Worm (Caenorhabditis elegans): Measurements from ENCODE around the gene C50D2.6.

Gene C50D2.6

ce11 chrII:129770-130169 lies 45.5 kb downstream of the C50D2.6 start:
- peak; percentile 50 for TF ChIP-seq unc-55 (GFP tag; optimal IDR thresholded peaks at IDR 0.05)
- TF ChIP-seq unc-39 (tag; optimal IDR thresholded peaks at IDR 0.05): no peak
- no peak for TF ChIP-seq peb-1 (tag; optimal IDR thresholded peaks at IDR 0.05)
- no peak for TF ChIP-seq nhr-12 (tag; optimal IDR thresholded peaks at IDR 0.05)

DNA sequence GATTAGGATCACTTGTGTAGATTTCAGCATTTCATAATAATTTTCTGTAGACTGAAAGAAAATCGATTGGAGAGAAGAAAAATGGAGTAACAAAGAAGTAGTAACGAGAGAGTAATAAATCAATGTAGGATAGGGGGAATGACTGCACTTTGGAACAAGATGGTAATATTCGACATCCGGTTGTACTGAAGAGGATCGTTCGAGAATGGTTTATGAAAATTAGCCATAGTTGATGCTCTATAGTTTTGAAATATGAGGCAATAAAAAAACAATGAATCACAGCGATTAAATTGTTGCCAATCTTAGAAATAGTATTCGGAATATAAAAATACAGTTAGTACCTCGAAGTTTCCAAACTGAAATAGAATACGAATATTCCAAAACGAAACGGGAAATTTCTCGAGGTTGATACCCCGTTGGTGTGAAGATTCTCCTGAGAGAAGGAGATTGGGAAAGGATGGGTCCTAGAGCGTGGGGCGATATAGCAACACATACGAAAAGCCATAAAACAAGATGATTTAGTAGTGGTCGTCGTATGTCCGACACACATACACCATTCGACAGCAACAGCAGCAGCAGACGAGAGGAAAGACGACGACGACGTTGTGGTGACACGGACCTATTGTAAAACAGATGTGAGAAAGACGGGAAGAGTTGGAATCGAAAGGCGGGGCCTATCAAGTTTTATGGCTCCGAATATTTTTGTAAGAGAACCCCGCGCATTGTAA lies 49.5 kb downstream of the C50D2.6 start, which contains the start of gene cwn-1:
Gene cwn-1 (minus strand): TSS at position 51 of the 728 bp plus-strand sequence.
- no peak for TF ChIP-seq sma-3 (GFP tag; optimal IDR thresholded peaks at IDR 0.05)
- TF ChIP-seq fos-1 (tag; optimal IDR thresholded peaks at IDR 0.05): no peak

- TF ChIP-seq nhr-23 (tag; optimal IDR thresholded peaks at IDR 0.05) (no peak), mab-5 (tag; optimal IDR thresholded peaks at IDR 0.05) (no peak), unc-62 (GFP tag; optimal IDR thresholded peaks at IDR 0.05) (no peak), nhr-77 (tag; optimal IDR thresholded peaks at IDR 0.05) (no peak), mbf-1 (tag; optimal IDR thresholded peaks at IDR 0.05) (no peak), aly-2 (tag; optimal IDR thresholded peaks at IDR 0.05) (no peak), ceh-82 (tag; optimal IDR thresholded peaks at IDR 0.05) (no peak), F13H6.1 (tag; optimal IDR thresholded peaks at IDR 0.05) (no peak), lin-13 (GFP tag; optimal IDR thresholded peaks at IDR 0.05) (no peak)
Measured at ce11 chrII:135166-135565, 50.9 kb downstream of the C50D2.6 start, which contains the start of gene K10B4.1. TSS of gene K10B4.1 (plus strand) at chrII:135466.
